Worm (Caenorhabditis elegans) whole organism, young adult: Measurements from ENCODE around the gene T10D4.19.
"Not testable (repeated sequence)": the region's sequence is repeated elsewhere in the genome, so short reads cannot be mapped to it uniquely, and the experiment has no call there.

Experiments
- B0019.2 ChIP-seq: fragments of 200-800 bp; sonication (Bioruptor generic); conservative IDR thresholded peaks from 2 replicates; pipeline ENCODE4 v1.3.6; 2022; ENCODE audit warnings: missing genetic modification reagents, missing genetic modification characterization, missing compliant biosample characterization
- F22D6.2 ChIP-seq: sonication (generic microtip); optimal IDR thresholded peaks from 2 replicates; lab custom pipeline; 2016; ENCODE audit warnings: mild to moderate bottlenecking, missing genetic modification characterization, missing compliant biosample characterization
- F39B2.1 ChIP-seq: fragments of 200-800 bp; sonication (Bioruptor generic); IDR thresholded peaks from 2 replicates; pipeline ENCODE4 v1.3.6; 2022; ENCODE audit warnings: missing genetic modification reagents, missing genetic modification characterization, missing compliant biosample characterization
- F55B11.4 ChIP-seq: sonication (generic microtip); optimal IDR thresholded peaks from 2 replicates; lab custom pipeline; 2016; ENCODE audit warnings: missing compliant biosample characterization, missing genetic modification characterization, borderline replicate concordance; ENCODE audit not compliant: insufficient read depth
- F57C9.4 ChIP-seq: sonication (generic microtip); optimal IDR thresholded peaks from 2 replicates; lab custom pipeline; 2017; ENCODE audit warnings: mild to moderate bottlenecking, missing genetic modification characterization, missing compliant biosample characterization
- Y67H2A.10 ChIP-seq: fragments of 200-800 bp; sonication (Bioruptor generic); conservative IDR thresholded peaks from 2 replicates; pipeline ENCODE4 v1.3.6; 2022; ENCODE audit warnings: missing genetic modification reagents, missing genetic modification characterization, missing compliant biosample characterization
- ZK185.1 ChIP-seq: sonication (generic microtip); optimal IDR thresholded peaks from 2 replicates; lab custom pipeline; 2016; ENCODE audit warnings: mild to moderate bottlenecking, missing genetic modification characterization, missing compliant biosample characterization; ENCODE audit not compliant: poor library complexity, severe bottlenecking
- athp-1 ChIP-seq: sonication (generic microtip); optimal IDR thresholded peaks from 2 replicates; lab custom pipeline; 2017; ENCODE audit warnings: mild to moderate bottlenecking, missing genetic modification characterization, missing compliant biosample characterization
- attf-5 ChIP-seq: fragments of 200-800 bp; sonication (Bioruptor generic); optimal IDR thresholded peaks from 2 replicates; lab custom pipeline; 2018; ENCODE audit warnings: mild to moderate bottlenecking, missing genetic modification characterization, missing compliant biosample characterization
- bed-2 ChIP-seq: fragments of 200-800 bp; sonication (Bioruptor generic); IDR thresholded peaks from 2 replicates; pipeline ENCODE4 v1.3.6; 2022; ENCODE audit warnings: missing genetic modification reagents, missing genetic modification characterization, missing compliant biosample characterization
- cebp-1 ChIP-seq, 2 experiments: fragments of 200-800 bp in 1 of 2; sonication (Bioruptor generic) in 1 of 2; sonication (generic microtip) in 1 of 2; IDR thresholded peaks in 1 of 2; optimal IDR thresholded peaks in 1 of 2; 2 replicates each; pipeline versions ENCODE4 v1.3.6 to Lab custom; 2017 to 2022; ENCODE audit warnings: missing compliant biosample characterization in 2 of 2, missing genetic modification characterization in 2 of 2, mild to moderate bottlenecking in 1 of 2, missing genetic modification reagents in 1 of 2, moderate library complexity in 1 of 2
- ceh-58 ChIP-seq: fragments of 200-800 bp; sonication (Bioruptor generic); IDR thresholded peaks from 2 replicates; pipeline ENCODE4 v1.3.6; 2022; ENCODE audit warnings: missing genetic modification characterization, missing compliant biosample characterization
- die-1 ChIP-seq: sonication (generic microtip); optimal IDR thresholded peaks from 2 replicates; lab custom pipeline; 2016; ENCODE audit warnings: missing genotype, mild to moderate bottlenecking, missing genetic modification characterization, missing compliant biosample characterization
- efl-1 ChIP-seq: fragments of 150-350 bp; optimal IDR thresholded peaks from 2 replicates; lab custom pipeline; 2014; ENCODE audit warnings: missing biosample characterization, missing genetic modification reagents, missing genetic modification characterization
- egl-18 ChIP-seq: fragments of 200-800 bp; sonication (Bioruptor generic); IDR thresholded peaks from 2 replicates; pipeline ENCODE4 v1.3.6; 2022; ENCODE audit warnings: missing genetic modification reagents, missing genetic modification characterization, missing compliant biosample characterization
- fkh-3 ChIP-seq: sonication (generic microtip); optimal IDR thresholded peaks from 2 replicates; lab custom pipeline; 2016; ENCODE audit warnings: mild to moderate bottlenecking, missing genetic modification characterization, missing compliant biosample characterization
- him-1 ChIP-seq: sonication (generic microtip); optimal IDR thresholded peaks from 2 replicates; lab custom pipeline; 2016; ENCODE audit warnings: missing genotype, missing genetic modification reagents, missing genetic modification characterization, missing compliant biosample characterization
- hlh-12 ChIP-seq: sonication (generic microtip); optimal IDR thresholded peaks from 2 replicates; lab custom pipeline; 2016; ENCODE audit warnings: missing genetic modification characterization, missing compliant biosample characterization
- hmg-1.2 ChIP-seq: fragments of 200-800 bp; sonication (Bioruptor generic); IDR thresholded peaks from 2 replicates; pipeline ENCODE4 v1.3.6; 2022; ENCODE audit warnings: missing genetic modification reagents, missing genetic modification characterization, missing compliant biosample characterization
- let-526 ChIP-seq: fragments of 200-800 bp; sonication (Bioruptor generic); IDR thresholded peaks from 2 replicates; pipeline ENCODE4 v1.3.6; 2022; ENCODE audit warnings: missing genetic modification reagents, missing genetic modification characterization, missing compliant biosample characterization
- lir-1 ChIP-seq: fragments of 200-800 bp; sonication (Bioruptor generic); conservative IDR thresholded peaks from 2 replicates; pipeline ENCODE4 v1.3.6; 2022; ENCODE audit warnings: missing genetic modification reagents, missing genetic modification characterization, missing compliant biosample characterization
- mxl-1 ChIP-seq: sonication (generic microtip); optimal IDR thresholded peaks from 2 replicates; lab custom pipeline; 2016; ENCODE audit warnings: missing genetic modification characterization, missing compliant biosample characterization
- nfya-2 ChIP-seq: fragments of 200-800 bp; sonication (Bioruptor generic); IDR thresholded peaks from 2 replicates; pipeline ENCODE4 v1.3.6; 2022; ENCODE audit warnings: missing genetic modification reagents, missing genetic modification characterization, missing compliant biosample characterization
- nfyb-1 ChIP-seq: fragments of 200-800 bp; sonication (Bioruptor generic); IDR thresholded peaks from 2 replicates; pipeline ENCODE4 v1.3.6; 2022; ENCODE audit warnings: missing genetic modification reagents, missing genetic modification characterization, missing compliant biosample characterization
- pha-4 ChIP-seq: fragments of 150-350 bp; sonication (generic microtip); optimal IDR thresholded peaks from 2 replicates; lab custom pipeline; 2014; ENCODE audit warnings: missing biosample characterization, missing genetic modification reagents, missing genetic modification characterization
- snpc-1.3 ChIP-seq: sonication (generic microtip); optimal IDR thresholded peaks from 2 replicates; lab custom pipeline; 2017; ENCODE audit warnings: missing genetic modification characterization, mild to moderate bottlenecking, missing compliant biosample characterization, antibody characterized with exemption, moderate library complexity, missing genotype, missing genetic modification reagents; ENCODE audit not compliant: insufficient read depth
- snpc-3.4 ChIP-seq: sonication (generic microtip); optimal IDR thresholded peaks from 2 replicates; lab custom pipeline; 2017; ENCODE audit warnings: missing genetic modification characterization, mild to moderate bottlenecking, missing compliant biosample characterization, antibody characterized with exemption, moderate library complexity, missing genotype, missing genetic modification reagents
- sptf-2 ChIP-seq: fragments of 200-800 bp; sonication (Bioruptor generic); optimal IDR thresholded peaks from 2 replicates; lab custom pipeline; 2018; ENCODE audit warnings: mild to moderate bottlenecking, missing genetic modification characterization, missing compliant biosample characterization
- tbp1 ChIP-seq: fragments of 200-800 bp; sonication (Bioruptor generic); optimal IDR thresholded peaks from 2 replicates; lab custom pipeline; 2018; ENCODE audit warnings: mild to moderate bottlenecking, missing genetic modification characterization, missing compliant biosample characterization
- unc-130 ChIP-seq: sonication (generic microtip); optimal IDR thresholded peaks from 2 replicates; lab custom pipeline; 2016; ENCODE audit warnings: missing genetic modification reagents, missing genetic modification characterization, missing compliant biosample characterization
- ztf-18 ChIP-seq: sonication (generic microtip); optimal IDR thresholded peaks from 2 replicates; lab custom pipeline; 2016; ENCODE audit warnings: missing genotype, mild to moderate bottlenecking, missing genetic modification characterization, missing compliant biosample characterization

Gene T10D4.19

ce11 chrII:3129007-3129406, 22.7 kb upstream of the T10D4.19 start, which contains the start of gene chil-24:
chil-24 (plus strand) TSS chrII:3129162.
- TF ChIP-seq attf-5 (GFP tag; lab: Kevin White, UChicago) (peak; percentile 35), mxl-1 (no peak), Y67H2A.10 (GFP tag; lab: Robert Waterston, UW) (no peak), bed-2 (GFP tag; lab: Robert Waterston, UW) (no peak), hmg-1.2 (GFP tag; lab: Robert Waterston, UW) (peak; percentile 96), F55B11.4 (tag; lab: Kevin White, UChicago) (no peak), nfyb-1 (no peak), egl-18 (no peak), sptf-2 (GFP tag; lab: Kevin White, UChicago) (no peak), cebp-1 (GFP tag; IDR thresholded peaks at IDR 0.05; lab: Robert Waterston, UW) (no peak), cebp-1 (tag; optimal IDR thresholded peaks at IDR 0.05; lab: Kevin White, UChicago) (peak; percentile 78)

- TF ChIP-seq lir-1 (GFP tag; lab: Robert Waterston, UW), result no peak
Observed at ce11 chrII:3135293-3135692, 16.4 kb upstream of the T10D4.19 start.

DNA sequence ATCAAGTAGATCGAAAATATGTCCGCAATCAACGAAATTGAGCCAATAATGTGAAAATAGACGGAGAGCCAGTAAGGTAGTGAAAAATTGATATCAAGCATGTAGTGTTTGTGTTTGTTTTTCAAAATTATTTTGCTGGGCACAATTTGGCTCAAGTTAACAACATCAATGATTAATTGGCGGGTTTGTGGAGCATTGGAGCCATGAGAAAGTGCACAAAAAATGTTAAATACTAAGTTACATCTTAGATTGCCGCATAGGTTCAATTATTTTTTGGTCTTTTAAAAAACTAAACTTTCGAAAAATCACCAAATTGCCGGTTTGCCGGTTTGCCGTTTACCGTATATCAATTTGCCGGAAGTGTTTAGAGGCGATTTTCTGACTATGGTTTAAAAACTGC, 13.9 kb upstream of the T10D4.19 start, which contains the start of gene sri-54:
Gene sri-54, minus strand, starts transcription at position 101 of the 400 bp plus-strand sequence.
- no peak for TF ChIP-seq let-526 (GFP tag; lab: Robert Waterston, UW)
- no peak for TF ChIP-seq ceh-58 (GFP tag; lab: Robert Waterston, UW)
- no peak for TF ChIP-seq unc-130
- TF ChIP-seq F57C9.4 (tag; lab: Kevin White, UChicago), result no peak
- no peak for TF ChIP-seq hlh-12 (tag; lab: Kevin White, UChicago)
- TF ChIP-seq pha-4 (tag; lab: Kevin White, UChicago), result no peak
- no peak for TF ChIP-seq fkh-3 (tag; lab: Kevin White, UChicago)
- no peak for TF ChIP-seq die-1
- TF ChIP-seq B0019.2 (GFP tag; lab: Robert Waterston, UW), result no peak
- no peak for TF ChIP-seq F39B2.1 (GFP tag; lab: Robert Waterston, UW)
- TF ChIP-seq snpc-3.4 (tag; lab: Kevin White, UChicago), result no peak
- TF ChIP-seq Y67H2A.10 (GFP tag; lab: Robert Waterston, UW), result no peak
- TF ChIP-seq ZK185.1, result no peak
- TF ChIP-seq ztf-18 (tag; lab: Kevin White, UChicago), result no peak
- no peak for TF ChIP-seq nfya-2 (GFP tag; lab: Robert Waterston, UW)
- TF ChIP-seq F22D6.2, result no peak

DNA sequence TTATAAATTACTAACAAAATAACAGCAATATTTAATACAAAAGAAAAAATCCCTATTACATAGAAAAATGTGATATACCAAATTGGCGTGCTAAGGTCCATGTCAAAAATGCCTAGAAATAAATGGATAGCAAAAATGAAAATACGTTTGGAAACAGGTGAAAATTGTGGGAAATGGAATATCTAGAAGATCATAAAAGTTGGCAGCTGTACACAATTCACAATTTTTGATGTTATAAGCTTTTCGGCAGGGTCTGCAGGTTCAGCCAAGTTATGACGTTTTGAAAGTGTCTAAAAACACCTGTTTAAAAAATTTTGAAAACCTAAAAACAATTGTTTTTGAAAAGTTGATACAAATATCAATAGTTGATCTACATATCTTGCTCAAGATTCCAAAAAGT, 8.9 kb upstream of the T10D4.19 start, which contains the start of gene sri-42:
Gene sri-42, minus strand, starts transcription at position 101 of the 400 bp plus-strand sequence.
- not testable (repeated sequence) for TF ChIP-seq tbp1 (GFP tag; lab: Kevin White, UChicago); efl-1 (GFP tag; lab: Kevin White, UChicago); him-1 (tag; lab: Kevin White, UChicago)

DNA sequence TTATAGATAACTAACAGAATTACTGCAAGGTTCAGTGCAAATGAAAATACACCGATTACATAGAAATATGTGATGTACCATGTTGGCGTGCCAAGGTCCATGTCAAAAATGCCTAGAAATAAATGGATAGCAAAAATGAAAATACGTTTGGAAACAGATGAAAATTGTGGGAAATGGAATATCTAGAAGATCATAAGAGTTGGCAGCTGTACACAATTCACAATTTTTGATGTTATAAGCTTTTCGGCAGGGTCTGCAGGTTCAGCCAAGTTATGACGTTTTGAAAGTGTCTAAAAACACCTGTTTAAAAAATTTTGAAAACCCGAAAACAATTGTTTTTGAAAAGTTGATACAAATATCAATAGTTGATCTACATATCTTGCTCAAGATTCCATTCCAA, 7.2 kb upstream of the T10D4.19 start, which contains the start of gene sri-43:
Gene sri-43, minus strand, starts transcription at position 101 of the 400 bp plus-strand sequence.
- TF ChIP-seq mxl-1; snpc-1.3 (tag; lab: Kevin White, UChicago); athp-1: not testable (repeated sequence)
